Fruit fly (Drosophila melanogaster) whole organism, embryonic: Measurements from ENCODE around the gene witty.

Experiments used
- Adf1 ChIP-seq: fragments of 200-800 bp; sonication (Bioruptor generic); IDR thresholded peaks from 2 replicates; pipeline ENCODE4 v1.3.6; 2022; ENCODE audit warnings: missing biosample characterization, missing genetic modification characterization
- Bdp1 ChIP-seq: fragments of 200-800 bp; sonication (Bioruptor generic); optimal IDR thresholded peaks from 3 replicates; lab custom pipeline; 2016; ENCODE audit warnings: missing biosample characterization, missing genetic modification characterization
- Bteb2 ChIP-seq: fragments of 200-800 bp; sonication (Bioruptor generic); optimal IDR thresholded peaks from 2 replicates; lab custom pipeline; 2016; ENCODE audit warnings: missing biosample characterization, missing genetic modification characterization
- CG10462 ChIP-seq: fragments of 200-800 bp; sonication (Bioruptor generic); optimal IDR thresholded peaks from 2 replicates; lab custom pipeline; 2016; ENCODE audit warnings: missing biosample characterization, missing genetic modification characterization
- CG11093 ChIP-seq: fragments of 200-800 bp; sonication (Bioruptor generic); IDR thresholded peaks from 3 replicates; pipeline ENCODE4 v1.3.6; 2022; ENCODE audit warnings: missing biosample characterization, missing genetic modification characterization
- CG12744 ChIP-seq: fragments of 200-800 bp; sonication (Bioruptor generic); optimal IDR thresholded peaks from 2 replicates; lab custom pipeline; 2016; ENCODE audit warnings: missing biosample characterization, missing genetic modification characterization
- CG12769 ChIP-seq: fragments of 200-800 bp; sonication (Bioruptor generic); optimal IDR thresholded peaks from 2 replicates; lab custom pipeline; 2019; ENCODE audit warnings: missing biosample characterization, mild to moderate bottlenecking, missing genetic modification characterization, moderate library complexity
- CG13123 ChIP-seq: fragments of 200-800 bp; sonication (Bioruptor generic); optimal IDR thresholded peaks from 2 replicates; lab custom pipeline; 2016; ENCODE audit warnings: missing biosample characterization, missing genetic modification characterization
- CG13894 ChIP-seq: fragments of 200-800 bp; sonication (Bioruptor generic); optimal IDR thresholded peaks from 3 replicates; lab custom pipeline; 2018; ENCODE audit warnings: missing biosample characterization, mild to moderate bottlenecking, missing genetic modification characterization, moderate library complexity
- CG14860 ChIP-seq: fragments of 200-800 bp; sonication (Bioruptor generic); IDR thresholded peaks from 3 replicates; pipeline ENCODE4 v1.3.6; 2022; ENCODE audit warnings: missing biosample characterization, missing genetic modification characterization; ENCODE audit not compliant: partially characterized antibody
- CG1647 ChIP-seq: fragments of 200-800 bp; sonication (Bioruptor generic); optimal IDR thresholded peaks from 3 replicates; lab custom pipeline; 2016; ENCODE audit warnings: missing biosample characterization, missing genetic modification characterization
- CG16863 ChIP-seq: fragments of 200-800 bp; sonication (Bioruptor generic); optimal IDR thresholded peaks from 3 replicates; lab custom pipeline; 2016; ENCODE audit warnings: missing biosample characterization, missing genetic modification characterization
- CG17359 ChIP-seq: fragments of 200-800 bp; sonication (Bioruptor generic); optimal IDR thresholded peaks from 3 replicates; lab custom pipeline; 2018; ENCODE audit warnings: missing biosample characterization, mild to moderate bottlenecking, missing genetic modification characterization, moderate library complexity
- CG18262 ChIP-seq: fragments of 200-800 bp; optimal IDR thresholded peaks from 3 replicates; lab custom pipeline; 2019; ENCODE audit warnings: missing biosample characterization, mild to moderate bottlenecking, missing genetic modification characterization, moderate library complexity
- CG18476 ChIP-seq: fragments of 200-800 bp; sonication (Bioruptor generic); optimal IDR thresholded peaks from 2 replicates; lab custom pipeline; 2016; ENCODE audit warnings: missing biosample characterization, mild to moderate bottlenecking, missing genetic modification characterization
- CG32532 ChIP-seq: fragments of 200-800 bp; sonication (Bioruptor generic); IDR thresholded peaks from 2 replicates; pipeline ENCODE4 v1.3.6; 2022; ENCODE audit warnings: missing biosample characterization, missing genetic modification characterization
- CG32767 ChIP-seq: fragments of 200-800 bp; sonication (Bioruptor generic); IDR thresholded peaks from 2 replicates; pipeline ENCODE4 v1.3.6; 2022; ENCODE audit warnings: missing biosample characterization, missing genetic modification characterization
- CG3995 ChIP-seq: fragments of 200-800 bp; sonication (Bioruptor generic); optimal IDR thresholded peaks from 3 replicates; lab custom pipeline; 2016; ENCODE audit warnings: missing biosample characterization, missing genetic modification characterization
- CG4360 ChIP-seq: fragments of 200-800 bp; sonication (Bioruptor generic); IDR thresholded peaks from 2 replicates; pipeline ENCODE4 v1.3.6; 2022; ENCODE audit warnings: missing biosample characterization, missing genetic modification characterization
- CG4424 ChIP-seq: fragments of 200-800 bp; sonication (Bioruptor generic); optimal IDR thresholded peaks from 3 replicates; lab custom pipeline; 2016; ENCODE audit warnings: missing biosample characterization, missing genetic modification characterization
- CG4820 ChIP-seq: fragments of 200-800 bp; sonication (Bioruptor generic); optimal IDR thresholded peaks from 3 replicates; lab custom pipeline; 2016; ENCODE audit warnings: missing biosample characterization, missing genetic modification characterization
- CG4854 ChIP-seq: fragments of 200-800 bp; sonication (Bioruptor generic); optimal IDR thresholded peaks from 2 replicates; lab custom pipeline; 2016; ENCODE audit warnings: missing biosample characterization, missing genetic modification characterization, inconsistent platforms
- CG5953 ChIP-seq: fragments of 200-800 bp; sonication (Bioruptor generic); IDR thresholded peaks from 2 replicates; pipeline ENCODE4 v1.3.6; 2022; ENCODE audit warnings: missing biosample characterization, missing genetic modification characterization
- CG6175 ChIP-seq: fragments of 200-800 bp; sonication (Bioruptor generic); IDR thresholded peaks from 3 replicates; pipeline ENCODE4 v1.3.6; 2022; ENCODE audit warnings: missing biosample characterization, missing genetic modification characterization
- CG6813 ChIP-seq: fragments of 200-800 bp; sonication (Bioruptor generic); optimal IDR thresholded peaks from 2 replicates; lab custom pipeline; 2017; ENCODE audit warnings: missing biosample characterization, missing genetic modification characterization, mild to moderate bottlenecking, moderate library complexity, missing genetic modification reagents
- CG7987 ChIP-seq: fragments of 200-800 bp; sonication (Bioruptor generic); optimal IDR thresholded peaks from 2 replicates; lab custom pipeline; 2018; ENCODE audit warnings: missing biosample characterization, mild to moderate bottlenecking, missing genetic modification characterization, moderate library complexity
- CG8089 ChIP-seq: fragments of 200-800 bp; sonication (Bioruptor generic); optimal IDR thresholded peaks from 3 replicates; lab custom pipeline; 2016; ENCODE audit warnings: missing biosample characterization, missing genetic modification characterization
- CG8388 ChIP-seq: fragments of 200-800 bp; sonication (Bioruptor generic); optimal IDR thresholded peaks from 2 replicates; lab custom pipeline; 2019; ENCODE audit warnings: missing biosample characterization, mild to moderate bottlenecking, missing genetic modification characterization, moderate library complexity
- CG9797 ChIP-seq: fragments of 200-800 bp; sonication (Bioruptor generic); optimal IDR thresholded peaks from 3 replicates; lab custom pipeline; 2018; ENCODE audit warnings: missing biosample characterization, mild to moderate bottlenecking, missing genetic modification characterization
- D19B ChIP-seq: fragments of 200-800 bp; sonication (Bioruptor generic); optimal IDR thresholded peaks from 2 replicates; lab custom pipeline; 2017; ENCODE audit warnings: missing biosample characterization, mild to moderate bottlenecking, missing genetic modification characterization
- Dbx ChIP-seq: fragments of 200-800 bp; sonication (Bioruptor generic); IDR thresholded peaks from 3 replicates; pipeline ENCODE4 v1.3.6; 2022; ENCODE audit warnings: missing biosample characterization, missing genetic modification characterization
- Dfd ChIP-seq, 2 experiments: fragments of >200 bp; optimal IDR thresholded peaks; 2 replicates each; lab custom pipeline; 2017; ENCODE audit warnings: missing biosample characterization in 2 of 2, missing genetic modification characterization in 2 of 2
- Dref ChIP-seq: fragments of 200-800 bp; sonication (Bioruptor generic); IDR thresholded peaks from 2 replicates; pipeline ENCODE4 v1.3.6; 2022; ENCODE audit warnings: missing biosample characterization, missing genetic modification characterization
- GATAe ChIP-seq: fragments of 200-800 bp; sonication (Bioruptor generic); conservative IDR thresholded peaks from 2 replicates; pipeline ENCODE4 v1.3.6; 2022; ENCODE audit warnings: missing biosample characterization, missing genetic modification characterization
- NC2α ChIP-seq: fragments of 200-800 bp; sonication (Bioruptor generic); optimal IDR thresholded peaks from 2 replicates; lab custom pipeline; 2016; ENCODE audit warnings: missing biosample characterization, missing genetic modification characterization
- Rfx ChIP-seq: fragments of 200-800 bp; sonication (Bioruptor generic); IDR thresholded peaks from 2 replicates; pipeline ENCODE4 v1.3.6; 2022; ENCODE audit warnings: missing biosample characterization, missing genetic modification characterization
- amos ChIP-seq: fragments of 200-800 bp; sonication (Bioruptor generic); IDR thresholded peaks from 2 replicates; pipeline ENCODE4 v1.3.6; 2022; ENCODE audit warnings: missing biosample characterization, missing genetic modification characterization; ENCODE audit not compliant: partially characterized antibody
- aop ChIP-seq: fragments of 200-800 bp; sonication (Bioruptor generic); IDR thresholded peaks from 2 replicates; pipeline ENCODE4 v1.3.6; 2022; ENCODE audit warnings: missing biosample characterization, missing genetic modification characterization
- ara ChIP-seq: fragments of 200-800 bp; sonication (Bioruptor generic); IDR thresholded peaks from 2 replicates; pipeline ENCODE4 v1.3.6; 2022; ENCODE audit warnings: missing biosample characterization, missing genetic modification characterization
- ase ChIP-seq: fragments of 200-800 bp; sonication (Bioruptor generic); IDR thresholded peaks from 3 replicates; pipeline ENCODE4 v1.3.6; 2022; ENCODE audit warnings: missing biosample characterization, missing genetic modification characterization
- chm ChIP-seq: fragments of 200-800 bp; sonication (Bioruptor generic); IDR thresholded peaks from 2 replicates; pipeline ENCODE4 v1.3.6; 2022; ENCODE audit warnings: missing biosample characterization, missing genetic modification characterization
- corto ChIP-seq: fragments of 200-800 bp; sonication (Bioruptor generic); optimal IDR thresholded peaks from 2 replicates; lab custom pipeline; 2016; ENCODE audit warnings: missing biosample characterization, mild to moderate bottlenecking, missing genetic modification characterization, moderate library complexity
- fu2 ChIP-seq: fragments of 200-800 bp; sonication (Bioruptor generic); optimal IDR thresholded peaks from 2 replicates; lab custom pipeline; 2016; ENCODE audit warnings: missing biosample characterization, missing genetic modification characterization
- grau ChIP-seq: fragments of 200-800 bp; optimal IDR thresholded peaks from 3 replicates; lab custom pipeline; 2019; ENCODE audit warnings: missing biosample characterization, mild to moderate bottlenecking, missing genetic modification characterization, moderate library complexity
- lilli ChIP-seq: fragments of 200-800 bp; sonication (Bioruptor generic); optimal IDR thresholded peaks from 3 replicates; lab custom pipeline; 2016; ENCODE audit warnings: missing biosample characterization, missing genetic modification characterization
- pita ChIP-seq: fragments of 200-800 bp; sonication (Bioruptor generic); optimal IDR thresholded peaks from 2 replicates; lab custom pipeline; 2017; ENCODE audit warnings: missing biosample characterization, mild to moderate bottlenecking, missing genetic modification characterization
- pzg ChIP-seq: fragments of 200-800 bp; sonication (Bioruptor generic); optimal IDR thresholded peaks from 3 replicates; lab custom pipeline; 2018; ENCODE audit warnings: missing biosample characterization, mild to moderate bottlenecking, missing genetic modification characterization, moderate library complexity
- seq ChIP-seq: fragments of 200-800 bp; sonication (Bioruptor generic); IDR thresholded peaks from 2 replicates; pipeline ENCODE4 v1.3.6; 2022; ENCODE audit warnings: missing biosample characterization, missing genetic modification characterization
- sim ChIP-seq: fragments of 200-800 bp; sonication (Bioruptor generic); IDR thresholded peaks from 2 replicates; pipeline ENCODE4 v1.3.6; 2022; ENCODE audit warnings: missing biosample characterization, missing genetic modification characterization
- sob ChIP-seq: fragments of 200-800 bp; sonication (Bioruptor generic); IDR thresholded peaks from 2 replicates; pipeline ENCODE4 v1.3.6; 2022; ENCODE audit warnings: missing biosample characterization, missing genetic modification characterization
- trem ChIP-seq: fragments of 200-800 bp; optimal IDR thresholded peaks from 3 replicates; lab custom pipeline; 2019; ENCODE audit warnings: missing biosample characterization, mild to moderate bottlenecking, missing genetic modification characterization, moderate library complexity
- tup ChIP-seq: fragments of 200-800 bp; sonication (Bioruptor generic); optimal IDR thresholded peaks from 2 replicates; lab custom pipeline; 2016; ENCODE audit warnings: missing biosample characterization, mild to moderate bottlenecking, missing genetic modification characterization, moderate library complexity

The witty gene

dm6 chr2L:8311091-8311490 is 27.0 kb upstream of the witty start, which contains the start of the genes CG7810 and CG7806 (continued):
- TF ChIP-seq CG8089 (peak; percentile 87), corto (no peak), amos (GFP tag; lab: Robert Waterston, UW) (no peak), CG6813 (GFP tag; lab: Kevin White, UChicago) (peak; percentile 84), chm (peak; percentile 88), pita (no peak), CG12769 (tag; lab: Kevin White, UChicago) (no peak), CG4360 (peak; percentile 62), CG4424 (GFP tag; lab: Kevin White, UChicago) (peak; percentile 78), tup (GFP tag; lab: Kevin White, UChicago) (peak; percentile 42), pzg (GFP tag; lab: Kevin White, UChicago) (peak; percentile 45), grau (tag; lab: Kevin White, UChicago) (peak; percentile 85), CG13894 (peak; percentile 80), CG32767 (GFP tag; lab: Robert Waterston, UW) (peak; percentile 89), D19B (no peak), Bdp1 (peak; percentile 72), CG14860 (no peak), aop (GFP tag; lab: Robert Waterston, UW) (0 out of 2 replicates have a peak, but pooled peaks have one; percentile 29), sob (peak; percentile 94), ara (GFP tag; lab: Robert Waterston, UW) (peak; percentile 89), CG18476 (GFP tag; lab: Kevin White, UChicago) (peak; percentile 82), sim (GFP tag; lab: Robert Waterston, UW) (peak; percentile 88), fu2 (GFP tag; lab: Kevin White, UChicago) (peak; percentile 88), CG11093 (peak; percentile 67; the same call in 2 of the 3 replicates), CG4854 (peak; percentile 74), CG4820 (GFP tag; lab: Kevin White, UChicago) (peak; percentile 82), Bteb2 (GFP tag; lab: Kevin White, UChicago) (peak; percentile 93), trem (tag; lab: Kevin White, UChicago) (peak; percentile 86), CG1647 (GFP tag; lab: Kevin White, UChicago) (peak; percentile 75), CG17359 (tag; lab: Kevin White, UChicago) (peak; percentile 92), CG13123 (peak; percentile 91), CG18262 (tag; lab: Kevin White, UChicago) (peak; percentile 90), ase (GFP tag; lab: Robert Waterston, UW) (peak; percentile 80), Dfd (GFP tag; optimal IDR thresholded peaks at IDR 0.05; lab: Kevin White, UChicago) (no peak), CG5953 (GFP tag; lab: Robert Waterston, UW) (peak; percentile 75; the same call in 1 of the 2 replicates), CG8388 (GFP tag; lab: Kevin White, UChicago) (peak; percentile 90), Dbx (GFP tag; lab: Robert Waterston, UW) (peak; percentile 82), lilli (peak; percentile 90), CG32532 (GFP tag; lab: Robert Waterston, UW) (peak; percentile 90), CG9797 (GFP tag; lab: Kevin White, UChicago) (peak; percentile 36), Rfx (peak; percentile 95), CG7987 (GFP tag; lab: Kevin White, UChicago) (peak; percentile 40), CG3995 (GFP tag; lab: Kevin White, UChicago) (peak; percentile 60), CG10462 (peak; percentile 82), NC2α (GFP tag; lab: Kevin White, UChicago) (peak; percentile 81), seq (GFP tag; lab: Robert Waterston, UW) (peak; percentile 91), CG6175 (GFP tag; lab: Robert Waterston, UW) (no peak), CG16863 (GFP tag; lab: Kevin White, UChicago) (peak; percentile 91), CG12744 (GFP tag; lab: Kevin White, UChicago) (peak; percentile 89), Adf1 (GFP tag; lab: Robert Waterston, UW) (peak; percentile 65), Dref (GFP tag; lab: Robert Waterston, UW) (peak; percentile 48), GATAe (GFP tag; lab: Robert Waterston, UW) (peak; percentile 43; the same call in 1 of the 2 replicates)
